Fruit fly (Drosophila melanogaster) whole organism, prepupa: ENCODE measurements around the gene VhaAC45RP.
A peak's percentile ranks its signal among the peaks of the same experiment; 100 is the strongest.

Experiments used
- Blimp-1 ChIP-seq: fragments of 200-800 bp; sonication (Bioruptor generic); optimal IDR thresholded peaks from 3 replicates; lab custom pipeline; 2017; ENCODE audit warnings: missing biosample characterization, missing genetic modification characterization, mild to moderate bottlenecking, moderate library complexity, missing genetic modification reagents
- CG15336 ChIP-seq: fragments of 200-800 bp; sonication (Bioruptor generic); IDR thresholded peaks from 2 replicates; pipeline ENCODE4 v1.3.6; 2022; ENCODE audit warnings: missing biosample characterization, missing genetic modification characterization
- CG32006 ChIP-seq: fragments of 200-800 bp; sonication (Bioruptor generic); optimal IDR thresholded peaks from 3 replicates; lab custom pipeline; 2017; ENCODE audit warnings: missing biosample characterization, mild to moderate bottlenecking, missing genetic modification characterization
- CG3919 ChIP-seq: fragments of 200-800 bp; sonication (Bioruptor generic); optimal IDR thresholded peaks from 3 replicates; lab custom pipeline; 2016; ENCODE audit warnings: missing biosample characterization, missing genetic modification characterization
- CG6792 ChIP-seq: fragments of 200-800 bp; sonication (Bioruptor generic); optimal IDR thresholded peaks from 3 replicates; lab custom pipeline; 2016; ENCODE audit warnings: missing biosample characterization, missing genetic modification characterization
- Eip93F ChIP-seq: fragments of 200-800 bp; sonication (Bioruptor generic); optimal IDR thresholded peaks from 2 replicates; lab custom pipeline; 2016; ENCODE audit warnings: missing biosample characterization, mild to moderate bottlenecking, missing genetic modification characterization
- Hr39 ChIP-seq: fragments of 200-800 bp; sonication (Bioruptor generic); optimal IDR thresholded peaks from 2 replicates; lab custom pipeline; 2016; ENCODE audit warnings: missing biosample characterization, missing genetic modification characterization
- Hr4 ChIP-seq: fragments of 200-800 bp; sonication (Bioruptor generic); optimal IDR thresholded peaks from 3 replicates; lab custom pipeline; 2016; ENCODE audit warnings: missing biosample characterization, missing genetic modification characterization
- eg ChIP-seq: fragments of 200-800 bp; sonication (Bioruptor generic); IDR thresholded peaks from 3 replicates; pipeline ENCODE4 v1.3.6; 2022; ENCODE audit warnings: missing biosample characterization, missing genetic modification characterization
- esn ChIP-seq: fragments of 200-800 bp; sonication (Bioruptor generic); optimal IDR thresholded peaks from 2 replicates; lab custom pipeline; 2016; ENCODE audit warnings: missing biosample characterization, mild to moderate bottlenecking, missing genetic modification characterization, moderate library complexity
- fd85E ChIP-seq: fragments of 200-800 bp; sonication (Bioruptor generic); optimal IDR thresholded peaks from 3 replicates; lab custom pipeline; 2016; ENCODE audit warnings: missing biosample characterization, missing genetic modification characterization
- ss ChIP-seq, 2 experiments: fragments of 200-800 bp; sonication (Bioruptor generic); optimal IDR thresholded peaks; 2 replicates in 1 of 2; 3 replicates in 1 of 2; lab custom pipeline; 2017 to 2018; ENCODE audit warnings: mild to moderate bottlenecking in 2 of 2, missing biosample characterization in 2 of 2, missing genetic modification characterization in 2 of 2, moderate library complexity in 1 of 2
- svp ChIP-seq: fragments of 200-800 bp; sonication (Bioruptor generic); peaks from one replicate; lab custom pipeline; 2016; ENCODE audit warnings: missing biosample characterization, missing genetic modification characterization

dm6 chr3R:30132295-30132694 lies 33.9 kb downstream of the VhaAC45RP start, which contains the start of gene CG31029:
- TF ChIP-seq CG32006 (GFP tag; lab: Kevin White, UChicago) (no peak), ss (GFP tag; optimal IDR thresholded peaks at IDR 0.05; lab: Kevin White, UChicago) (no peak), CG3919 (GFP tag; lab: Kevin White, UChicago) (no peak), fd85E (no peak), eg (no peak), Blimp-1 (GFP tag; lab: Kevin White, UChicago) (no peak), Hr4 (GFP tag; lab: Kevin White, UChicago) (no peak), Hr39 (GFP tag; lab: Kevin White, UChicago) (no peak), esn (no peak), Eip93F (GFP tag; lab: Kevin White, UChicago) (no peak), CG15336 (GFP tag; lab: Robert Waterston, UW) (no peak), svp (GFP tag; lab: Kevin White, UChicago) (peak; percentile 15), CG6792 (no peak)
